Worm (Caenorhabditis elegans) whole organism, L1 larva: ENCODE data around the gene D2007.2.
A peak's percentile ranks its signal among the peaks of the same experiment; 100 is the strongest.

Source experiments
- Y116A8C.19 ChIP-seq: sonication (generic microtip); optimal IDR thresholded peaks from 2 replicates; lab custom pipeline; 2016; ENCODE audit warnings: missing compliant biosample characterization, missing genetic modification characterization, borderline replicate concordance
- aha-1 ChIP-seq: fragments of 150-350 bp; optimal IDR thresholded peaks from 2 replicates; lab custom pipeline; 2014; ENCODE audit warnings: missing biosample characterization, missing genetic modification characterization
- alr-1 ChIP-seq: fragments of 200-800 bp; sonication (Bioruptor generic); optimal IDR thresholded peaks from 2 replicates; lab custom pipeline; 2018; ENCODE audit warnings: borderline replicate concordance, mild to moderate bottlenecking, missing genetic modification characterization, missing compliant biosample characterization
- aly-2 ChIP-seq: fragments of 150-350 bp; optimal IDR thresholded peaks from 2 replicates; lab custom pipeline; 2014; ENCODE audit warnings: missing biosample characterization, missing genetic modification characterization
- blmp-1 ChIP-seq: fragments of 150-350 bp; optimal IDR thresholded peaks from 2 replicates; lab custom pipeline; 2014; ENCODE audit warnings: missing biosample characterization, missing genetic modification characterization
- ceh-82 ChIP-seq, 3 experiments: fragments of 150-350 bp in 1 of 3; sonication (generic microtip) in 2 of 3; optimal IDR thresholded peaks; 2 replicates each; lab custom pipeline; 2014 to 2017; ENCODE audit warnings: missing biosample characterization in 3 of 3, missing genetic modification characterization in 3 of 3
- ceh-88 ChIP-seq: fragments of 200-800 bp; sonication (Bioruptor generic); IDR thresholded peaks from 2 replicates; pipeline ENCODE4 v1.3.6; 2022; ENCODE audit warnings: missing genetic modification characterization, missing compliant biosample characterization
- ceh-90 ChIP-seq: sonication (generic microtip); optimal IDR thresholded peaks from 2 replicates; lab custom pipeline; 2016; ENCODE audit warnings: missing genetic modification characterization, missing compliant biosample characterization
- dsc-1 ChIP-seq: sonication (generic microtip); optimal IDR thresholded peaks from 2 replicates; lab custom pipeline; 2016; ENCODE audit warnings: mild to moderate bottlenecking, missing genetic modification characterization, missing compliant biosample characterization
- elt-3 ChIP-seq, 6 experiments: fragments of 150-350 bp in 1 of 6; sonication (generic microtip); optimal IDR thresholded peaks; 2 replicates each; lab custom pipeline; 2017 to 2018; ENCODE audit warnings: missing biosample characterization in 6 of 6, missing genetic modification characterization in 6 of 6, inconsistent platforms in 1 of 6
- ets-5 ChIP-seq: fragments of 200-800 bp; sonication (Bioruptor generic); IDR thresholded peaks from 2 replicates; pipeline ENCODE4 v1.3.6; 2022; ENCODE audit warnings: missing genetic modification characterization, missing compliant biosample characterization
- fkh-4 ChIP-seq: sonication (generic microtip); optimal IDR thresholded peaks from 2 replicates; lab custom pipeline; 2016; ENCODE audit warnings: missing compliant biosample characterization, missing genetic modification characterization, borderline replicate concordance
- fkh-8 ChIP-seq: sonication (generic microtip); optimal IDR thresholded peaks from 2 replicates; lab custom pipeline; 2016; ENCODE audit warnings: mild to moderate bottlenecking, missing genetic modification characterization, missing compliant biosample characterization
- fos-1 ChIP-seq: fragments of 150-350 bp; optimal IDR thresholded peaks from 2 replicates; lab custom pipeline; 2014; ENCODE audit warnings: missing biosample characterization, missing genetic modification characterization
- hlh-4 ChIP-seq: sonication (generic microtip); optimal IDR thresholded peaks from 2 replicates; lab custom pipeline; 2016; ENCODE audit warnings: mild to moderate bottlenecking, missing genetic modification characterization, missing compliant biosample characterization
- hpl-2 ChIP-seq: fragments of 150-350 bp; optimal IDR thresholded peaks from 2 replicates; lab custom pipeline; 2014; ENCODE audit warnings: missing biosample characterization, missing genetic modification reagents, missing genetic modification characterization
- isw-1 ChIP-seq: fragments of 200-800 bp; sonication (Bioruptor generic); IDR thresholded peaks from 2 replicates; pipeline ENCODE4 v1.3.6; 2022; ENCODE audit warnings: missing genetic modification characterization, missing compliant biosample characterization
- jun-1 ChIP-seq: fragments of 150-350 bp; optimal IDR thresholded peaks from 2 replicates; lab custom pipeline; 2014; ENCODE audit warnings: missing biosample characterization, missing genetic modification reagents, missing genetic modification characterization
- lin-14 ChIP-seq: fragments of 200-800 bp; sonication (Bioruptor generic); optimal IDR thresholded peaks from 2 replicates; lab custom pipeline; 2018; ENCODE audit warnings: mild to moderate bottlenecking, missing genetic modification characterization, moderate library complexity, missing compliant biosample characterization
- lin-15B ChIP-seq: fragments of 150-350 bp; sonication (generic microtip); optimal IDR thresholded peaks from 3 replicates; lab custom pipeline; 2014; ENCODE audit warnings: missing biosample characterization, missing genetic modification characterization
- lin-35 ChIP-seq, 2 experiments: fragments of 150-350 bp; optimal IDR thresholded peaks; 2 replicates each; lab custom pipeline; 2014; ENCODE audit warnings: missing biosample characterization in 2 of 2, missing genetic modification characterization in 2 of 2, missing genetic modification reagents in 2 of 2
- lir-3 ChIP-seq: sonication (generic microtip); optimal IDR thresholded peaks from 2 replicates; lab custom pipeline; 2016; ENCODE audit warnings: mild to moderate bottlenecking, missing genetic modification characterization, moderate library complexity, missing compliant biosample characterization; ENCODE audit not compliant: poor library complexity
- mdl-1 ChIP-seq, 2 experiments: fragments of 150-350 bp; optimal IDR thresholded peaks; 2 replicates each; lab custom pipeline; 2014 to 2017; ENCODE audit warnings: missing biosample characterization in 2 of 2, missing genetic modification characterization in 2 of 2, inconsistent platforms in 1 of 2
- mep-1 ChIP-seq: fragments of 150-350 bp; optimal IDR thresholded peaks from 2 replicates; lab custom pipeline; 2014; ENCODE audit warnings: missing biosample characterization, missing genetic modification characterization
- nhr-11 ChIP-seq: fragments of 150-350 bp; optimal IDR thresholded peaks from 2 replicates; lab custom pipeline; 2014; ENCODE audit warnings: missing biosample characterization, missing genetic modification characterization
- nhr-12 ChIP-seq: sonication (generic microtip); optimal IDR thresholded peaks from 2 replicates; lab custom pipeline; 2017; ENCODE audit warnings: missing biosample characterization, missing genetic modification characterization
- nhr-19 ChIP-seq: fragments of 200-800 bp; sonication (Bioruptor generic); conservative IDR thresholded peaks from 2 replicates; pipeline ENCODE4 v1.3.6; 2022; ENCODE audit warnings: missing genetic modification characterization, missing compliant biosample characterization
- nhr-28 ChIP-seq: fragments of 150-350 bp; optimal IDR thresholded peaks from 2 replicates; lab custom pipeline; 2014; ENCODE audit warnings: missing biosample characterization, missing genetic modification characterization
- nhr-71 ChIP-seq: sonication (generic microtip); optimal IDR thresholded peaks from 2 replicates; lab custom pipeline; 2016; ENCODE audit warnings: mild to moderate bottlenecking, missing genetic modification characterization, moderate library complexity, missing compliant biosample characterization
- nhr-76 ChIP-seq: sonication (generic microtip); optimal IDR thresholded peaks from 2 replicates; lab custom pipeline; 2017; ENCODE audit warnings: missing biosample characterization, missing genetic modification characterization
- nhr-85 ChIP-seq: sonication (generic microtip); peaks from one replicate; lab custom pipeline; 2016; ENCODE audit warnings: missing genetic modification characterization, inconsistent platforms, missing compliant biosample characterization
- pag-3 ChIP-seq: sonication (generic microtip); optimal IDR thresholded peaks from 2 replicates; lab custom pipeline; 2017; ENCODE audit warnings: missing genetic modification characterization, mild to moderate bottlenecking, missing compliant biosample characterization, antibody characterized with exemption, borderline replicate concordance; ENCODE audit not compliant: insufficient read depth
- pax-3 ChIP-seq: fragments of 200-800 bp; sonication (Bioruptor generic); optimal IDR thresholded peaks from 2 replicates; lab custom pipeline; 2018; ENCODE audit warnings: mild to moderate bottlenecking, missing genetic modification characterization, moderate library complexity, missing compliant biosample characterization
- pqm-1 ChIP-seq: sonication (generic microtip); optimal IDR thresholded peaks from 3 replicates; lab custom pipeline; 2017; ENCODE audit warnings: missing biosample characterization, missing genetic modification characterization
- sox-4 ChIP-seq: sonication (generic microtip); optimal IDR thresholded peaks from 2 replicates; lab custom pipeline; 2016; ENCODE audit warnings: missing genetic modification characterization, missing compliant biosample characterization
- sup-37 ChIP-seq: fragments of 200-800 bp; sonication (Bioruptor generic); optimal IDR thresholded peaks from 2 replicates; lab custom pipeline; 2018; ENCODE audit warnings: mild to moderate bottlenecking, missing genetic modification characterization, missing compliant biosample characterization
- tbx-2 ChIP-seq: sonication (generic microtip); optimal IDR thresholded peaks from 2 replicates; lab custom pipeline; 2016; ENCODE audit warnings: missing genetic modification characterization, missing compliant biosample characterization
- unc-130 ChIP-seq: fragments of 150-350 bp; optimal IDR thresholded peaks from 2 replicates; lab custom pipeline; 2017; ENCODE audit warnings: missing biosample characterization, missing genetic modification characterization, inconsistent platforms
- unc-30 ChIP-seq: sonication (generic microtip); optimal IDR thresholded peaks from 2 replicates; lab custom pipeline; 2017; ENCODE audit warnings: missing biosample characterization, missing genetic modification characterization
- unc-62 ChIP-seq: fragments of 150-350 bp; optimal IDR thresholded peaks from 2 replicates; lab custom pipeline; 2014; ENCODE audit warnings: missing biosample characterization, missing genetic modification reagents, missing genetic modification characterization
- unc-86 ChIP-seq: sonication (generic microtip); optimal IDR thresholded peaks from 2 replicates; lab custom pipeline; 2016; ENCODE audit warnings: missing genetic modification characterization, missing compliant biosample characterization
- zag-1 ChIP-seq: fragments of 150-350 bp; optimal IDR thresholded peaks from 2 replicates; lab custom pipeline; 2014; ENCODE audit warnings: missing biosample characterization, missing genetic modification characterization
- zip-4 ChIP-seq: fragments of 200-800 bp; sonication (Bioruptor generic); optimal IDR thresholded peaks from 2 replicates; lab custom pipeline; 2018; ENCODE audit warnings: mild to moderate bottlenecking, missing genetic modification characterization, moderate library complexity, missing compliant biosample characterization
- ztf-11 ChIP-seq, 2 experiments: sonication (generic microtip); optimal IDR thresholded peaks; 2 replicates each; lab custom pipeline; 2016 to 2017; ENCODE audit warnings: missing genetic modification characterization in 2 of 2, missing biosample characterization in 1 of 2, missing compliant biosample characterization in 1 of 2
- ztf-4 ChIP-seq: fragments of 150-350 bp; optimal IDR thresholded peaks from 2 replicates; lab custom pipeline; 2014; ENCODE audit warnings: missing biosample characterization, missing genetic modification characterization

D2007.2 gene

DNA sequence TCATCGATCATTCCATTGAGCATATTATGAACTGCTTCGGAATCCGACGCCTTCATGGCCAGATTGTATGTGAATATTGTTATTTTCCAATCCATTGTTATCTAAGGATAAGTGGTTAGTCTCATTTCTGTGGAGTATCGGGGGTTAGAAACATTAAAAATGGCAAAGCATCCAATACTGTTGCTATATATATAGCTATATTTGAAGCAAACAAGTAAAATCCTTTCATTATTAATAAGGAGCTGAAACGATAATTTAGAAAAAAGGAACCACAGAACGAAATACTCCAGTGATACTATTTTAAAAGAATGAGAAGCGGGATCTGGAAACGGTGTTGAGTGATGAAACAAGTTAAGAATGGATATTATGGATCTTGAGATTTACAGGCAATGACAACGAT is 12.5 kb downstream of the D2007.2 start, which contains the start of gene inpp-5K:
TSS of gene inpp-5K (minus strand) at position 101 of the 400 bp plus-strand sequence.
- TF ChIP-seq lin-14, result no peak
- peak; percentile 33 for TF ChIP-seq aly-2 (tag; lab: Kevin White, UChicago)
- no peak for TF ChIP-seq unc-62
- TF ChIP-seq nhr-71 (tag; lab: Kevin White, UChicago), result no peak
- TF ChIP-seq, all 84 proteins: peak for 1

- TF ChIP-seq mep-1 (no peak), ceh-88 (GFP tag; lab: Robert Waterston, UW) (no peak), blmp-1 (tag; lab: Kevin White, UChicago) (no peak), pag-3 (tag; lab: Kevin White, UChicago) (no peak), ets-5 (no peak), pax-3 (tag; lab: Kevin White, UChicago) (no peak), lin-15B (tag; lab: Kevin White, UChicago) (no peak), unc-130 (tag; lab: Kevin White, UChicago) (no peak), nhr-28 (tag; lab: Kevin White, UChicago) (no peak)
These were observed 14.5 kb downstream of the D2007.2 start, which contains the start of gene bath-42 for ce11 chrIII:8163283-8163682. Gene bath-42 (minus strand): TSS chrIII:8163383.

ce11 chrIII:8163788-8164423 is 15.1 kb downstream of the D2007.2 start, which contains the start of gene prp-8:
Gene prp-8 (plus strand): TSS chrIII:8164373.
- TF ChIP-seq ztf-11 (tag; optimal IDR thresholded peaks at IDR 0.05; lab: Kevin White, UChicago) (peak in 1 of 2 experiments; percentile 55), ets-5 (no peak), nhr-85 (tag; lab: Kevin White, UChicago) (peak; percentile 85), ceh-82 (tag; optimal IDR thresholded peaks at IDR 0.05; lab: Kevin White, UChicago) (peak; percentile 82 to 96 (median 89)), pax-3 (tag; lab: Kevin White, UChicago) (peak; percentile 71), pqm-1 (tag; lab: Kevin White, UChicago) (no peak), zag-1 (tag; lab: Kevin White, UChicago) (no peak), ceh-90 (no peak), sup-37 (GFP tag; lab: Kevin White, UChicago) (peak; percentile 66), isw-1 (GFP tag; lab: Robert Waterston, UW) (peak; percentile 89), alr-1 (tag; lab: Kevin White, UChicago) (no peak), unc-62 (no peak), fkh-8 (tag; lab: Kevin White, UChicago) (peak; percentile 93), nhr-12 (tag; lab: Kevin White, UChicago) (no peak), ztf-4 (tag; lab: Kevin White, UChicago) (peak; percentile 69), lir-3 (tag; lab: Kevin White, UChicago) (peak; percentile 52), aha-1 (tag; lab: Kevin White, UChicago) (no peak), mep-1 (peak; percentile 96), nhr-71 (tag; lab: Kevin White, UChicago) (peak; percentile 92), hpl-2 (GFP tag; lab: Kevin White, UChicago) (no peak), unc-30 (tag; lab: Kevin White, UChicago) (no peak), jun-1 (tag; lab: Kevin White, UChicago) (peak; percentile 79), dsc-1 (peak; percentile 76), unc-86 (peak; percentile 80), fos-1 (tag; lab: Kevin White, UChicago) (peak; percentile 67), tbx-2 (tag; lab: Kevin White, UChicago) (peak; percentile 88), elt-3 (tag; optimal IDR thresholded peaks at IDR 0.05; lab: Kevin White, UChicago) (peak in 3 of 6 experiments; percentile 67 to 81 (median 75)), zip-4 (peak; percentile 10), nhr-11 (no peak), fkh-4 (tag; lab: Kevin White, UChicago) (no peak), hlh-4 (tag; lab: Kevin White, UChicago) (no peak), Y116A8C.19 (tag; lab: Kevin White, UChicago) (no peak), nhr-76 (tag; lab: Kevin White, UChicago) (peak; percentile 13), mdl-1 (tag; optimal IDR thresholded peaks at IDR 0.05; lab: Kevin White, UChicago) (peak in 1 of 2 experiments; percentile 87), lin-14 (peak; percentile 93), sox-4 (tag; lab: Kevin White, UChicago) (peak; percentile 55), lin-35 (GFP tag; optimal IDR thresholded peaks at IDR 0.05; lab: Kevin White, UChicago) (peak; percentile 95), ceh-88 (GFP tag; lab: Robert Waterston, UW) (peak; percentile 48; the same call in 1 of the 2 replicates), nhr-19 (peak; percentile 87), unc-130 (tag; lab: Kevin White, UChicago) (peak; percentile 99), aly-2 (tag; lab: Kevin White, UChicago) (peak; percentile 42)
